Worm (Caenorhabditis elegans) whole organism, L4 larva: ENCODE measurements around the gene nep-13.
"Not testable (repeated sequence)": the region's sequence is repeated elsewhere in the genome, so short reads cannot be mapped to it uniquely, and the experiment has no call there.

Experiments
- D1046.2 ChIP-seq: fragments of 200-800 bp; sonication (Bioruptor generic); IDR thresholded peaks from 2 replicates; pipeline ENCODE4 v1.3.6; 2022; ENCODE audit warnings: missing genetic modification characterization, missing compliant biosample characterization
- F49E8.2 ChIP-seq: sonication (generic microtip); optimal IDR thresholded peaks from 2 replicates; lab custom pipeline; 2016; ENCODE audit warnings: missing compliant biosample characterization, mild to moderate bottlenecking, missing genetic modification characterization, borderline replicate concordance
- R02D3.7 ChIP-seq: fragments of 150-350 bp; sonication (generic microtip); optimal IDR thresholded peaks from 3 replicates; lab custom pipeline; 2014; ENCODE audit warnings: missing biosample characterization, missing genetic modification characterization
- T20F7.1 ChIP-seq: fragments of 200-800 bp; sonication (Bioruptor generic); optimal IDR thresholded peaks from 2 replicates; lab custom pipeline; 2018; ENCODE audit warnings: mild to moderate bottlenecking, missing genetic modification characterization, missing compliant biosample characterization
- T26A8.4 ChIP-seq: fragments of 200-800 bp; sonication (Bioruptor generic); IDR thresholded peaks from 2 replicates; pipeline ENCODE4 v1.3.6; 2022; ENCODE audit warnings: missing genetic modification characterization, missing compliant biosample characterization
- Y105C5A.15 ChIP-seq: fragments of 200-800 bp; sonication (Bioruptor generic); IDR thresholded peaks from 2 replicates; pipeline ENCODE4 v1.3.6; 2022; ENCODE audit warnings: missing genetic modification characterization, missing compliant biosample characterization
- Y5F2A.4 ChIP-seq: fragments of 200-800 bp; sonication (Bioruptor generic); optimal IDR thresholded peaks from 2 replicates; lab custom pipeline; 2018; ENCODE audit warnings: mild to moderate bottlenecking, missing genetic modification characterization, missing compliant biosample characterization
- aha-1 ChIP-seq: fragments of 150-350 bp; peaks from one replicate; lab custom pipeline; 2014; ENCODE audit warnings: missing biosample characterization, missing genetic modification characterization
- ama-1 ChIP-seq: fragments of 150-350 bp; optimal IDR thresholded peaks from 2 replicates; lab custom pipeline; 2014; ENCODE audit warnings: inconsistent platforms, mixed read lengths
- ceh-28 ChIP-seq: fragments of 150-350 bp; optimal IDR thresholded peaks from 2 replicates; lab custom pipeline; 2014; ENCODE audit warnings: missing biosample characterization, missing genetic modification reagents, missing genetic modification characterization
- ceh-62 ChIP-seq: sonication (generic microtip); optimal IDR thresholded peaks from 2 replicates; lab custom pipeline; 2017; ENCODE audit warnings: missing biosample characterization, missing genetic modification characterization
- ceh-82 ChIP-seq: sonication (generic microtip); optimal IDR thresholded peaks from 2 replicates; lab custom pipeline; 2017; ENCODE audit warnings: missing biosample characterization, missing genetic modification characterization
- cey-2 ChIP-seq: sonication (generic microtip); optimal IDR thresholded peaks from 3 replicates; lab custom pipeline; 2017; ENCODE audit warnings: missing genetic modification characterization, mild to moderate bottlenecking, missing compliant biosample characterization, antibody characterized with exemption, borderline replicate concordance; ENCODE audit not compliant: insufficient read depth
- daf-12 ChIP-seq: fragments of 150-350 bp; optimal IDR thresholded peaks from 2 replicates; lab custom pipeline; 2014; ENCODE audit warnings: missing biosample characterization, missing genetic modification reagents, missing genetic modification characterization
- daf-16 ChIP-seq, 3 experiments: sonication (generic microtip); optimal IDR thresholded peaks; 2 replicates each; lab custom pipeline; 2016 to 2017; ENCODE audit warnings: missing genetic modification characterization in 3 of 3, missing genetic modification reagents in 3 of 3, mild to moderate bottlenecking in 2 of 3, missing compliant biosample characterization in 2 of 3, missing biosample characterization in 1 of 3, moderate library complexity in 1 of 3
- daf-8 ChIP-seq: fragments of 200-800 bp; sonication (Bioruptor generic); IDR thresholded peaks from 2 replicates; pipeline ENCODE4 v1.3.6; 2022; ENCODE audit warnings: missing genetic modification characterization, missing compliant biosample characterization
- dmd-6 ChIP-seq: fragments of 200-800 bp; sonication (Bioruptor generic); IDR thresholded peaks from 2 replicates; pipeline ENCODE4 v1.3.6; 2022; ENCODE audit warnings: missing genetic modification reagents, missing genetic modification characterization, missing compliant biosample characterization
- duxl-1 ChIP-seq: sonication (generic microtip); optimal IDR thresholded peaks from 2 replicates; lab custom pipeline; 2016; ENCODE audit warnings: mild to moderate bottlenecking, missing genetic modification characterization, moderate library complexity, missing compliant biosample characterization; ENCODE audit not compliant: poor library complexity
- dve-1 ChIP-seq: sonication (generic microtip); optimal IDR thresholded peaks from 2 replicates; lab custom pipeline; 2017; ENCODE audit warnings: antibody characterized with exemption, mild to moderate bottlenecking, missing genetic modification characterization, missing compliant biosample characterization; ENCODE audit not compliant: insufficient read depth
- egl-27 ChIP-seq: sonication (generic microtip); optimal IDR thresholded peaks from 3 replicates; lab custom pipeline; 2017; ENCODE audit warnings: missing biosample characterization, missing genetic modification reagents, missing genetic modification characterization
- fkh-10 ChIP-seq: fragments of 150-350 bp; optimal IDR thresholded peaks from 2 replicates; lab custom pipeline; 2014; ENCODE audit warnings: missing biosample characterization, missing genetic modification reagents, missing genetic modification characterization
- hlh-11 ChIP-seq: fragments of 200-800 bp; sonication (Bioruptor generic); optimal IDR thresholded peaks from 2 replicates; lab custom pipeline; 2018; ENCODE audit warnings: mild to moderate bottlenecking, missing genetic modification characterization, missing compliant biosample characterization
- lim-7 ChIP-seq: fragments of 200-800 bp; sonication (Bioruptor generic); IDR thresholded peaks from 2 replicates; pipeline ENCODE4 v1.3.6; 2022; ENCODE audit warnings: missing genetic modification characterization, missing compliant biosample characterization
- lin-1 ChIP-seq: fragments of 200-800 bp; sonication (Bioruptor generic); IDR thresholded peaks from 2 replicates; pipeline ENCODE4 v1.3.6; 2022; ENCODE audit warnings: missing genetic modification reagents, missing genetic modification characterization, missing compliant biosample characterization
- lin-29 ChIP-seq: fragments of 200-800 bp; sonication (Bioruptor generic); IDR thresholded peaks from 2 replicates; pipeline ENCODE4 v1.3.6; 2022; ENCODE audit warnings: missing genetic modification reagents, missing genetic modification characterization, missing compliant biosample characterization
- lin-38 ChIP-seq: fragments of 200-800 bp; sonication (Bioruptor generic); IDR thresholded peaks from 2 replicates; pipeline ENCODE4 v1.3.6; 2022; ENCODE audit warnings: missing genetic modification reagents, missing genetic modification characterization, missing compliant biosample characterization
- lsy-2 ChIP-seq, 2 experiments: fragments of 150-350 bp in 1 of 2; sonication (generic microtip) in 1 of 2; optimal IDR thresholded peaks; 2 replicates each; lab custom pipeline; 2014 to 2017; ENCODE audit warnings: missing biosample characterization in 2 of 2, missing genetic modification characterization in 2 of 2
- madf-5 ChIP-seq, 2 experiments: fragments of 200-800 bp; sonication (Bioruptor generic); IDR thresholded peaks; 2 replicates each; pipeline ENCODE4 v1.3.6; 2022; ENCODE audit warnings: missing compliant biosample characterization in 2 of 2, missing genetic modification characterization in 2 of 2
- mdl-1 ChIP-seq, 2 experiments: fragments of 150-350 bp in 1 of 2; sonication (generic microtip) in 1 of 2; optimal IDR thresholded peaks; 2 replicates each; lab custom pipeline; 2014 to 2017; ENCODE audit warnings: missing biosample characterization in 2 of 2, missing genetic modification characterization in 2 of 2
- mep-1 ChIP-seq: fragments of 150-350 bp; sonication (generic microtip); optimal IDR thresholded peaks from 3 replicates; lab custom pipeline; 2014; ENCODE audit warnings: missing biosample characterization, missing genetic modification characterization
- nhr-102 ChIP-seq: sonication (generic microtip); optimal IDR thresholded peaks from 2 replicates; lab custom pipeline; 2016; ENCODE audit warnings: mild to moderate bottlenecking, missing genetic modification characterization, moderate library complexity, missing compliant biosample characterization
- nhr-237 ChIP-seq: sonication (generic microtip); optimal IDR thresholded peaks from 2 replicates; lab custom pipeline; 2017; ENCODE audit warnings: missing biosample characterization, missing genetic modification characterization
- nhr-25 ChIP-seq: sonication (generic microtip); optimal IDR thresholded peaks from 2 replicates; lab custom pipeline; 2017; ENCODE audit warnings: missing genetic modification characterization, mild to moderate bottlenecking, missing compliant biosample characterization, antibody characterized with exemption, moderate library complexity, borderline replicate concordance; ENCODE audit not compliant: insufficient read depth
- nhr-28 ChIP-seq: fragments of 150-350 bp; optimal IDR thresholded peaks from 2 replicates; lab custom pipeline; 2014; ENCODE audit warnings: missing biosample characterization, missing genetic modification characterization
- nhr-42 ChIP-seq: fragments of 200-800 bp; sonication (Bioruptor generic); IDR thresholded peaks from 2 replicates; pipeline ENCODE4 v1.3.6; 2022; ENCODE audit warnings: missing genetic modification characterization, missing compliant biosample characterization
- nhr-77 ChIP-seq: fragments of 150-350 bp; optimal IDR thresholded peaks from 2 replicates; lab custom pipeline; 2014; ENCODE audit warnings: missing biosample characterization, missing genetic modification characterization
- php-3 ChIP-seq: fragments of 200-800 bp; sonication (Bioruptor generic); IDR thresholded peaks from 2 replicates; pipeline ENCODE4 v1.3.6; 2022; ENCODE audit warnings: missing genetic modification reagents, missing genetic modification characterization, missing compliant biosample characterization
- pqm-1 ChIP-seq: sonication (generic microtip); optimal IDR thresholded peaks from 2 replicates; lab custom pipeline; 2017; ENCODE audit warnings: missing biosample characterization, missing genetic modification characterization
- skn-1 ChIP-seq: fragments of 150-350 bp; optimal IDR thresholded peaks from 2 replicates; lab custom pipeline; 2014; ENCODE audit warnings: missing biosample characterization, missing genetic modification characterization
- snpc-4 ChIP-seq: fragments of 150-350 bp; optimal IDR thresholded peaks from 2 replicates; lab custom pipeline; 2014; ENCODE audit warnings: missing biosample characterization, missing genetic modification characterization
- tra-1 ChIP-seq: fragments of 200-800 bp; sonication (Bioruptor generic); IDR thresholded peaks from 2 replicates; pipeline ENCODE4 v1.3.6; 2022; ENCODE audit warnings: missing genetic modification reagents, missing genetic modification characterization, missing compliant biosample characterization
- unc-62 ChIP-seq, 3 experiments: fragments of 150-350 bp in 1 of 3; sonication (generic microtip); optimal IDR thresholded peaks in 2 of 3; peaks in 1 of 3; 1 replicate in 1 of 3; 2 replicates in 2 of 3; lab custom pipeline; 2014 to 2017; ENCODE audit warnings: missing biosample characterization in 3 of 3, missing genetic modification characterization in 3 of 3, missing genetic modification reagents in 3 of 3, missing genotype in 1 of 3
- vab-7 ChIP-seq: fragments of 200-800 bp; sonication (Bioruptor generic); IDR thresholded peaks from 2 replicates; pipeline ENCODE4 v1.3.6; 2022; ENCODE audit warnings: missing genetic modification reagents, missing genetic modification characterization, missing compliant biosample characterization
- ztf-7 ChIP-seq: fragments of 150-350 bp; optimal IDR thresholded peaks from 2 replicates; lab custom pipeline; 2014; ENCODE audit warnings: missing biosample characterization, missing genetic modification characterization

Gene nep-13

DNA sequence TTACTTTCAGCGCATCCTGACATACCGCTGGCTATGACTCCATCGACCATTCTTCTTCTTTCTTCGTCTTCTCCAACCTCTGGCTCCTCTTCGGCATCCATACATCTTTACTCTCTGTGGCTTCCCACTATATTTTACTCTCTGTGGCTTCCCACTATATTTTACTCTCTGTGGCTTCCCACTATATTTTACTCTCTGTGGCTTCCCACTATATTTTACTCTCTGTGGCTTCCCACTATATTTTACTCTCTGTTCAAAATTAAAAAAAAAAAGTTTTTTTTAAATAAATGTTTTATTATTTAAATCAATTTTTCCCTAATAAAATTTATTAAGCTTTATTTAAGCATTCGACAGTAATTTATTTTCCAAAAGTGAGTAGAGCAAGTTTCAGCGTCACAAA is 8.1 kb downstream of the nep-13 start, which contains the start of gene F39E9.14:
F39E9.14 (minus strand) TSS at position 101 of the 400 bp plus-strand sequence.
- TF ChIP-seq lim-7; nhr-77; snpc-4 (tag; lab: Kevin White, UChicago): not testable (repeated sequence)

DNA sequence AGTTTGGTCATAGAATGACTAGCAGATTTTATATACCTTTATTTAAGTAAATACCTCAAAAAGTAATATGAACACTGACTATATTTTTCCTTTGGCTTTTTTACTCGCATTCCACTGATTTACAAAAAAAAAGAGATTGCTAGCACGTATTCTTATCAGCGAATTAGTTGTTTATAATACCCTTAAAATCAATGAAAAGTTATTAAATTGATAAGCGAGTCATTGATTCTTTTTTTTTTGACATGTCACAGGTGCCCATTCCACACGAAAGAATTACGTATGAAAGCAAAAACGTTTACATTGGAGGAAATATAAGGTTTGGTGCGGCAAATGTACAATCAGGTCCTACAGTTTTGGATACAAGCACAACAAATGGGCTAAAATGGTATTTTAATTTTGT is 12.7 kb downstream of the nep-13 start, which contains the start of gene btb-17:
btb-17 (plus strand) TSS at position 213 of the 400 bp plus-strand sequence.
- TF ChIP-seq php-3 (GFP tag; lab: Robert Waterston, UW) (0 out of 2 replicates have a peak, but pooled peaks have one; percentile 59), lin-1 (GFP tag; lab: Robert Waterston, UW) (no peak), daf-16 (GFP tag; optimal IDR thresholded peaks at IDR 0.05; lab: Kevin White, UChicago) (no peak), daf-16 (tag; optimal IDR thresholded peaks at IDR 0.05; lab: Kevin White, UChicago) (peak; percentile 92), nhr-42 (GFP tag; lab: Robert Waterston, UW) (no peak), nhr-102 (tag; lab: Kevin White, UChicago) (no peak), ztf-7 (tag; lab: Kevin White, UChicago) (no peak), mdl-1 (tag; optimal IDR thresholded peaks at IDR 0.05; lab: Kevin White, UChicago) (no peak), dmd-6 (GFP tag; lab: Robert Waterston, UW) (peak; percentile 62), fkh-10 (GFP tag; lab: Kevin White, UChicago) (no peak), nhr-28 (tag; lab: Kevin White, UChicago) (peak; percentile 52), madf-5 (GFP tag; IDR thresholded peaks at IDR 0.05; lab: Robert Waterston, UW) (no peak), pqm-1 (tag; lab: Kevin White, UChicago) (peak; percentile 54), ceh-62 (tag; lab: Kevin White, UChicago) (no peak), aha-1 (tag; lab: Kevin White, UChicago) (no peak), hlh-11 (tag; lab: Kevin White, UChicago) (peak; percentile 24)
- TF ChIP-seq, all 104 proteins: peak for 6

DNA sequence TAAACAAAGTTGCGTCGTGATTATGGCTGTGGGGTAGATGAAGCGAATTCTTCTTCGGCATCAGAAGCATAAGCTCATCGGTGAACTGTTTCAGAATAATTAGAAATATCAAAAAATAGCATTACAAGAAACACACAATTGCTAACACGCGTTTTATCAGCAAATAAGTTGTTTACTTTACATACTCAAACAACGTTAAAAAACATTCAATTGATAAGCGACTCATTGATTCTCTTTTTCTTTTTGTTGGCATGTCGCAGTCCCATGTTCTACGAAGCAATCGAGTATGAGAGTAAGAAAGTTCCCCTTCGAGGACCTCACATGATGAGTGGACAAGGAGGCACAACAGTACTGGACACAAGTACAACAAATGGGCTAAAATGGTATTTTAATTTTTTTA is 14.2 kb downstream of the nep-13 start, which contains the start of gene btb-16:
btb-16 (plus strand) TSS at position 240 of the 400 bp plus-strand sequence.
- TF ChIP-seq lin-29 (GFP tag; lab: Robert Waterston, UW), result no peak
- no peak for TF ChIP-seq unc-62 (GFP tag; optimal IDR thresholded peaks at IDR 0.05 in 1 of 2; lab: Kevin White, UChicago)
- no peak for TF ChIP-seq unc-62 (tag; optimal IDR thresholded peaks at IDR 0.05; lab: Kevin White, UChicago)
- peak; percentile 40 for TF ChIP-seq dve-1 (tag; lab: Kevin White, UChicago)
- no peak for TF ChIP-seq daf-16 (GFP tag; optimal IDR thresholded peaks at IDR 0.05; lab: Kevin White, UChicago)
- TF ChIP-seq daf-16 (tag; optimal IDR thresholded peaks at IDR 0.05; lab: Kevin White, UChicago), result peak; percentile 91
- no peak for TF ChIP-seq lin-38
- TF ChIP-seq hlh-11 (tag; lab: Kevin White, UChicago), result peak; percentile 9
- no peak for TF ChIP-seq ama-1 (lab: Kevin White, UChicago)
- TF ChIP-seq ceh-82 (tag; lab: Kevin White, UChicago), result no peak
- TF ChIP-seq R02D3.7, result no peak
- TF ChIP-seq lim-7, result no peak
- TF ChIP-seq php-3 (GFP tag; lab: Robert Waterston, UW), result no peak
- TF ChIP-seq tra-1 (GFP tag; lab: Robert Waterston, UW), result no peak
- no peak for TF ChIP-seq daf-8 (GFP tag; lab: Robert Waterston, UW)
- TF ChIP-seq T26A8.4, result no peak
- TF ChIP-seq mep-1 (tag; lab: Kevin White, UChicago), result no peak
- no peak for TF ChIP-seq F49E8.2 (tag; lab: Kevin White, UChicago)
- TF ChIP-seq skn-1 (tag; lab: Kevin White, UChicago), result no peak
- TF ChIP-seq nhr-237 (tag; lab: Kevin White, UChicago), result no peak
- TF ChIP-seq vab-7 (GFP tag; lab: Robert Waterston, UW), result no peak
- TF ChIP-seq D1046.2 (GFP tag; lab: Robert Waterston, UW), result no peak
- peak; percentile 1 for TF ChIP-seq pqm-1 (tag; lab: Kevin White, UChicago)
- no peak for TF ChIP-seq ceh-28
- TF ChIP-seq Y105C5A.15, result no peak
- no peak for TF ChIP-seq nhr-25 (tag; lab: Kevin White, UChicago)
- 0 out of 2 replicates have a peak, but pooled peaks have one; percentile 13 for TF ChIP-seq dmd-6 (GFP tag; lab: Robert Waterston, UW)
- TF ChIP-seq Y5F2A.4 (GFP tag; lab: Kevin White, UChicago), result no peak
- no peak for TF ChIP-seq ceh-62 (tag; lab: Kevin White, UChicago)
- TF ChIP-seq lsy-2 (tag; optimal IDR thresholded peaks at IDR 0.05; lab: Kevin White, UChicago), result no peak
- no peak for TF ChIP-seq aha-1 (tag; lab: Kevin White, UChicago)
- TF ChIP-seq duxl-1 (tag; lab: Kevin White, UChicago), result no peak
- no peak for TF ChIP-seq egl-27 (tag; lab: Kevin White, UChicago)
- TF ChIP-seq nhr-28 (tag; lab: Kevin White, UChicago), result peak; percentile 36
- TF ChIP-seq nhr-77, result no peak
- no peak for TF ChIP-seq T20F7.1 (GFP tag; lab: Kevin White, UChicago)
- TF ChIP-seq cey-2, result no peak
- TF ChIP-seq daf-12 (tag; lab: Kevin White, UChicago), result no peak
